Fruit fly (Drosophila melanogaster): ENCODE measurements around the gene Eig71Ek.

dm6 chr3L:15702191-15702590 lies 41.1 kb downstream of the Eig71Ek start:
- TF ChIP-seq br (GFP tag; optimal IDR thresholded peaks at IDR 0.05), result no peak
- no peak for TF ChIP-seq Dif (GFP tag; optimal IDR thresholded peaks at IDR 0.05; ENCODE audit: partially characterized antibody)
- TF ChIP-seq Rel (GFP tag; optimal IDR thresholded peaks at IDR 0.05), result no peak
- no peak for TF ChIP-seq Rel (tag; optimal IDR thresholded peaks at IDR 0.05)
- no peak for TF ChIP-seq pan (optimal IDR thresholded peaks at IDR 0.05)
- TF ChIP-seq dmrt93B (GFP tag; optimal IDR thresholded peaks at IDR 0.05), result no peak
- no peak for TF ChIP-seq usp (GFP tag; optimal IDR thresholded peaks at IDR 0.05)
- no peak for TF ChIP-seq dsf (GFP tag; optimal IDR thresholded peaks at IDR 0.05; ENCODE audit: borderline replicate concordance)
- TF ChIP-seq psq (GFP tag; optimal IDR thresholded peaks at IDR 0.05), result no peak
- TF ChIP-seq N (GFP tag; optimal IDR thresholded peaks at IDR 0.05), result no peak
- TF ChIP-seq Hr83 (GFP tag; optimal IDR thresholded peaks at IDR 0.05; ENCODE audit: poor library complexity, severe bottlenecking), result no peak
- TF ChIP-seq OdsH (GFP tag; optimal IDR thresholded peaks at IDR 0.05), result no peak
- TF ChIP-seq lola (GFP tag; optimal IDR thresholded peaks at IDR 0.05), result no peak
- TF ChIP-seq Hr78 (GFP tag; optimal IDR thresholded peaks at IDR 0.05), result no peak
